Worm (Caenorhabditis elegans) whole organism, mixed stage, embryonic: ENCODE data around the gene Y67D8C.9.

Source experiments
- bed-3 ChIP-seq: fragments of 200-800 bp; sonication (Bioruptor generic); optimal IDR thresholded peaks from 3 replicates; lab custom pipeline; 2018; ENCODE audit warnings: mild to moderate bottlenecking, missing genetic modification characterization, moderate library complexity, missing compliant biosample characterization
- blmp-1 ChIP-seq: fragments of 150-350 bp; optimal IDR thresholded peaks from 2 replicates; lab custom pipeline; 2014; ENCODE audit warnings: missing biosample characterization, missing genetic modification characterization
- ceh-39 ChIP-seq: fragments of 150-350 bp; optimal IDR thresholded peaks from 2 replicates; lab custom pipeline; 2014; ENCODE audit warnings: missing biosample characterization, missing genetic modification characterization
- ceh-83 ChIP-seq: fragments of 200-800 bp; sonication (Bioruptor generic); optimal IDR thresholded peaks from 2 replicates; lab custom pipeline; 2018; ENCODE audit warnings: mild to moderate bottlenecking, missing genetic modification characterization, missing compliant biosample characterization
- cnd-1 ChIP-seq: fragments of 200-800 bp; sonication (Bioruptor generic); optimal IDR thresholded peaks from 2 replicates; lab custom pipeline; 2018; ENCODE audit warnings: mild to moderate bottlenecking, missing genetic modification characterization, missing compliant biosample characterization
- elt-1 ChIP-seq: sonication (generic microtip); optimal IDR thresholded peaks from 2 replicates; lab custom pipeline; 2017; ENCODE audit warnings: missing genetic modification characterization, mild to moderate bottlenecking, missing compliant biosample characterization, antibody characterized with exemption, moderate library complexity, borderline replicate concordance; ENCODE audit not compliant: insufficient read depth
- elt-3 ChIP-seq: fragments of 150-350 bp; optimal IDR thresholded peaks from 2 replicates; lab custom pipeline; 2014; ENCODE audit warnings: missing biosample characterization, missing genetic modification characterization
- ham-2 ChIP-seq: fragments of 200-800 bp; sonication (Bioruptor generic); optimal IDR thresholded peaks from 2 replicates; lab custom pipeline; 2018; ENCODE audit warnings: mild to moderate bottlenecking, missing genetic modification characterization, missing compliant biosample characterization
- hlh-1 ChIP-seq: fragments of 150-350 bp; optimal IDR thresholded peaks from 2 replicates; lab custom pipeline; 2014; ENCODE audit warnings: missing biosample characterization, missing genetic modification reagents, missing genetic modification characterization
- lin-13 ChIP-seq: fragments of 150-350 bp; optimal IDR thresholded peaks from 2 replicates; lab custom pipeline; 2014; ENCODE audit warnings: missing biosample characterization, missing genetic modification characterization
- lin-32 ChIP-seq: fragments of 200-800 bp; sonication (Bioruptor generic); optimal IDR thresholded peaks from 2 replicates; lab custom pipeline; 2018; ENCODE audit warnings: mild to moderate bottlenecking, missing genetic modification characterization, missing compliant biosample characterization
- lsy-2 ChIP-seq: fragments of 150-350 bp; optimal IDR thresholded peaks from 2 replicates; lab custom pipeline; 2014; ENCODE audit warnings: missing biosample characterization, missing genetic modification characterization
- mep-1 ChIP-seq: fragments of 150-350 bp; optimal IDR thresholded peaks from 2 replicates; lab custom pipeline; 2017; ENCODE audit warnings: missing biosample characterization, missing genetic modification reagents, missing genetic modification characterization, inconsistent platforms
- mls-2 ChIP-seq: sonication (generic microtip); optimal IDR thresholded peaks from 2 replicates; lab custom pipeline; 2016; ENCODE audit warnings: mild to moderate bottlenecking, missing genetic modification characterization, moderate library complexity, missing compliant biosample characterization
- nhr-12 ChIP-seq: fragments of 150-350 bp; optimal IDR thresholded peaks from 2 replicates; lab custom pipeline; 2014; ENCODE audit warnings: missing biosample characterization, missing genetic modification characterization
- nhr-237 ChIP-seq: fragments of 150-350 bp; optimal IDR thresholded peaks from 2 replicates; lab custom pipeline; 2014; ENCODE audit warnings: missing biosample characterization, missing genetic modification characterization
- nhr-28 ChIP-seq: fragments of 150-350 bp; optimal IDR thresholded peaks from 2 replicates; lab custom pipeline; 2014; ENCODE audit warnings: missing biosample characterization, missing genetic modification characterization
- pha-4 ChIP-seq: fragments of 150-350 bp; optimal IDR thresholded peaks from 2 replicates; lab custom pipeline; 2018; ENCODE audit warnings: missing biosample characterization, missing genetic modification reagents, missing genetic modification characterization
- sem-2 ChIP-seq: fragments of 200-800 bp; sonication (Bioruptor generic); optimal IDR thresholded peaks from 2 replicates; lab custom pipeline; 2018; ENCODE audit warnings: mild to moderate bottlenecking, missing genetic modification characterization, missing compliant biosample characterization
- sptf-1 ChIP-seq: sonication (generic microtip); optimal IDR thresholded peaks from 2 replicates; lab custom pipeline; 2017; ENCODE audit warnings: mild to moderate bottlenecking, missing genetic modification characterization, moderate library complexity, missing compliant biosample characterization
- tbx-8 ChIP-seq: fragments of 200-800 bp; sonication (Bioruptor generic); optimal IDR thresholded peaks from 2 replicates; lab custom pipeline; 2018; ENCODE audit warnings: mild to moderate bottlenecking, missing genetic modification characterization, moderate library complexity, missing compliant biosample characterization
- unc-120 ChIP-seq: sonication (generic microtip); optimal IDR thresholded peaks from 2 replicates; lab custom pipeline; 2017; ENCODE audit warnings: missing genetic modification characterization, missing compliant biosample characterization; ENCODE audit not compliant: poor library complexity, severe bottlenecking
- unc-62 ChIP-seq: fragments of 150-350 bp; optimal IDR thresholded peaks from 2 replicates; lab custom pipeline; 2014; ENCODE audit warnings: missing biosample characterization, missing genetic modification reagents, missing genetic modification characterization
- zip-8 ChIP-seq: fragments of 150-350 bp; optimal IDR thresholded peaks from 2 replicates; lab custom pipeline; 2014; ENCODE audit warnings: missing biosample characterization, missing genetic modification characterization
- ztf-11 ChIP-seq: fragments of 150-350 bp; optimal IDR thresholded peaks from 2 replicates; lab custom pipeline; 2014; ENCODE audit warnings: missing biosample characterization, missing genetic modification characterization

The Y67D8C.9 gene

DNA sequence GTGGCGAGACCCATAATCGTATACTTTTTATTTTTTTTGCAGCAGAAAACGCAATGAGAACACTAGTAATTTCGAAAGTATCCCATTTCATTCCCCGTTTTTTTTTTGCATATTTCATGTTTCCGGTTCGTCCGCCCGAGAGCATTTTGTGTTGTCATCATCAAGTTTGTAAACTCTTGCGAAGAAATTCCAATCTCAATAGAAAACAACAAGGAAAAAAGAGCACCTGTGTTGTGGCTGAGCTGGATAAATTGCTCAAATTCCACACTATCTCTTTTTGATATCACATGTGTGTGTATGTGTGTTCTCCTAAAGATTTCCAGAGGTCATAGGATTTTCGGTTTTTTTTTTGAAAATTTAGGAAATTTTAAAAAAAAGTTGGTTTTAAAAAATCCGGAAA lies 54.7 kb downstream of the Y67D8C.9 start:
- TF ChIP-seq lin-32 (GFP tag; lab: Kevin White, UChicago), result no peak
- no peak for TF ChIP-seq cnd-1 (tag; lab: Kevin White, UChicago)
- no peak for TF ChIP-seq bed-3 (GFP tag; lab: Kevin White, UChicago)
- TF ChIP-seq ceh-39 (tag; lab: Kevin White, UChicago), result no peak
- no peak for TF ChIP-seq lin-13 (tag; lab: Kevin White, UChicago)
- no peak for TF ChIP-seq lsy-2
- TF ChIP-seq zip-8 (tag; lab: Kevin White, UChicago), result no peak
- no peak for TF ChIP-seq ceh-83
- TF ChIP-seq elt-3 (tag; lab: Kevin White, UChicago), result no peak
- no peak for TF ChIP-seq blmp-1 (tag; lab: Kevin White, UChicago)
- TF ChIP-seq sptf-1 (tag; lab: Kevin White, UChicago), result no peak
- TF ChIP-seq ztf-11, result no peak
- TF ChIP-seq mls-2 (tag; lab: Kevin White, UChicago), result no peak

DNA sequence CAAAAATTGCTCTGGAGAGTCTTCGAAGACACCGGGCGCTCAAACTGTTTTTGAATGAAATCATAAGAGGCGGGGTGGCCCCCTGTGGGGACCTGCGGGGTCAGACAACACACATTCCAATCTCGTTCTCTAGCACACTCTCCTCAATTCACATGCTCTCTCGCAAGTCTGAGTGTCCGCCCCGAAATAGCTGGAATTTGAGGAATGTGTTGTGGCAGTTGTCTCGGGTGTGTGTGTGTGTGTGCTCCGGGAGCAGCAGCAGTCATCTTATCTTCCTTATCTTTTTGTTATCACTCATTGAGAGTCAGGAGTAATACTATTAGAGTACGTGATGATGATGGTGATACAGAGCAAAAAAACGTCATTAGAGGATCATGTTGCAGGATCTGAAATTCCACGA lies 56.8 kb downstream of the Y67D8C.9 start:
- no peak for TF ChIP-seq sem-2 (GFP tag; lab: Kevin White, UChicago)
- TF ChIP-seq unc-62, result peak; percentile 27
- peak; percentile 68 for TF ChIP-seq unc-120 (tag; lab: Kevin White, UChicago)
- peak; percentile 76 for TF ChIP-seq hlh-1 (tag; lab: Kevin White, UChicago)

DNA sequence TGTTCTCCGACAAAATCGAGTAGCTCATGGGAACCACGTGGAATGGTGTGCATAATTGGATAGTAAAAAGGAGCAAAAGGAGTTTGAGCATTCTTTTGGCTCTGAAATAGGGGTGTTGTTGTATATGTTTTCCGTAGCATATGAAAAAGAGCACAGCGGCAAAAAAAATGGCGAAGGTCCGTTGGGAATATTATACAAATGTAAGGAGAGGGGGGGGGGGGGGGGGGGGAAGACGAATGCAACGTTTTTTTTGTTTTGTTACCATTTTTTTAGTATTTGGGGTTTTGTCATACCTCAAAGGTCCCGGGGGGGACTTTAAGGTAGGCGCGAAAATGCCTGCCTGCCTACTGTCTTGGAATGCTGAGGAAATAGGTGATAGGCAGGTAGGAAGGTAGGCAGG lies 57.9 kb downstream of the Y67D8C.9 start, which contains the start of gene ndnf-1:
ndnf-1 (minus strand) TSS at position 101 of the 400 bp plus-strand sequence.
- no peak for TF ChIP-seq sptf-1 (tag; lab: Kevin White, UChicago)
- no peak for TF ChIP-seq lin-13 (tag; lab: Kevin White, UChicago)
- TF ChIP-seq pha-4, result no peak
- no peak for TF ChIP-seq nhr-28 (tag; lab: Kevin White, UChicago)
- TF ChIP-seq bed-3 (GFP tag; lab: Kevin White, UChicago), result no peak
- no peak for TF ChIP-seq mep-1 (tag; lab: Kevin White, UChicago)
- no peak for TF ChIP-seq nhr-237 (tag; lab: Kevin White, UChicago)
- no peak for TF ChIP-seq zip-8 (tag; lab: Kevin White, UChicago)
- no peak for TF ChIP-seq ham-2
- TF ChIP-seq elt-1, result no peak
- TF ChIP-seq sem-2 (GFP tag; lab: Kevin White, UChicago), result no peak
- TF ChIP-seq nhr-12 (tag; lab: Kevin White, UChicago), result no peak
- no peak for TF ChIP-seq tbx-8
- TF ChIP-seq unc-62, result no peak
